Fruit fly (Drosophila melanogaster) whole organism, prepupa: Measurements from ENCODE around the gene CG11069.

ENCODE experiments used
- Blimp-1 ChIP-seq: fragments of 200-800 bp; sonication (Bioruptor generic); optimal IDR thresholded peaks from 3 replicates; lab custom pipeline; 2017; ENCODE audit warnings: missing biosample characterization, missing genetic modification characterization, mild to moderate bottlenecking, moderate library complexity, missing genetic modification reagents
- CG10631 ChIP-seq: fragments of 200-800 bp; sonication (Bioruptor generic); optimal IDR thresholded peaks from 2 replicates; lab custom pipeline; 2016; ENCODE audit warnings: missing biosample characterization, missing genetic modification characterization
- CG15336 ChIP-seq: fragments of 200-800 bp; sonication (Bioruptor generic); IDR thresholded peaks from 2 replicates; pipeline ENCODE4 v1.3.6; 2022; ENCODE audit warnings: missing biosample characterization, missing genetic modification characterization
- CG1621 ChIP-seq: fragments of 200-800 bp; sonication (Bioruptor generic); optimal IDR thresholded peaks from 3 replicates; lab custom pipeline; 2018; ENCODE audit warnings: missing biosample characterization, mild to moderate bottlenecking, missing genetic modification characterization
- CG3032 ChIP-seq: fragments of 200-800 bp; optimal IDR thresholded peaks from 2 replicates; lab custom pipeline; 2019; ENCODE audit warnings: missing biosample characterization, mild to moderate bottlenecking, missing genetic modification characterization, moderate library complexity
- CG31627 ChIP-seq: fragments of 200-800 bp; sonication (Bioruptor generic); optimal IDR thresholded peaks from 3 replicates; lab custom pipeline; 2016; ENCODE audit warnings: missing biosample characterization, missing genetic modification characterization
- CG32006 ChIP-seq: fragments of 200-800 bp; sonication (Bioruptor generic); optimal IDR thresholded peaks from 3 replicates; lab custom pipeline; 2017; ENCODE audit warnings: missing biosample characterization, mild to moderate bottlenecking, missing genetic modification characterization
- CG34406 ChIP-seq: fragments of 200-800 bp; sonication (Bioruptor generic); optimal IDR thresholded peaks from 3 replicates; lab custom pipeline; 2016; ENCODE audit warnings: missing biosample characterization, missing genetic modification characterization
- CG3919 ChIP-seq: fragments of 200-800 bp; sonication (Bioruptor generic); optimal IDR thresholded peaks from 3 replicates; lab custom pipeline; 2016; ENCODE audit warnings: missing biosample characterization, missing genetic modification characterization
- CG6276 ChIP-seq: fragments of 200-800 bp; sonication (Bioruptor generic); optimal IDR thresholded peaks from 2 replicates; lab custom pipeline; 2017; ENCODE audit warnings: missing biosample characterization, mild to moderate bottlenecking, missing genetic modification characterization
- CG6808 ChIP-seq: fragments of 200-800 bp; sonication (Bioruptor generic); optimal IDR thresholded peaks from 3 replicates; lab custom pipeline; 2017; ENCODE audit warnings: missing biosample characterization, missing genetic modification characterization, mild to moderate bottlenecking, moderate library complexity, missing genetic modification reagents
- CG8119 ChIP-seq: fragments of 200-800 bp; sonication (Bioruptor generic); IDR thresholded peaks from 3 replicates; pipeline ENCODE4 v1.3.6; 2022; ENCODE audit warnings: missing biosample characterization, missing genetic modification characterization
- Eip78C ChIP-seq: fragments of 200-800 bp; sonication (Bioruptor generic); peaks from one replicate; lab custom pipeline; 2016; ENCODE audit warnings: missing biosample characterization, missing genetic modification characterization
- Ets21C ChIP-seq: fragments of 200-800 bp; sonication (Bioruptor generic); optimal IDR thresholded peaks from 3 replicates; lab custom pipeline; 2016; ENCODE audit warnings: missing biosample characterization, missing genetic modification characterization
- Ets96B ChIP-seq: fragments of 200-800 bp; optimal IDR thresholded peaks from 2 replicates; lab custom pipeline; 2019; ENCODE audit warnings: missing biosample characterization, mild to moderate bottlenecking, missing genetic modification characterization, moderate library complexity
- Gug ChIP-seq: fragments of 200-800 bp; sonication (Bioruptor generic); IDR thresholded peaks from 2 replicates; pipeline ENCODE4 v1.3.6; 2022; ENCODE audit warnings: missing biosample characterization, missing genetic modification characterization
- Met ChIP-seq: fragments of 200-800 bp; sonication (Bioruptor generic); optimal IDR thresholded peaks from 3 replicates; lab custom pipeline; 2016; ENCODE audit warnings: missing biosample characterization, missing genetic modification characterization
- Sox102F ChIP-seq: fragments of 200-800 bp; sonication (Bioruptor generic); optimal IDR thresholded peaks from 2 replicates; lab custom pipeline; 2016; ENCODE audit warnings: missing biosample characterization, mild to moderate bottlenecking, missing genetic modification characterization
- achi ChIP-seq: fragments of 200-800 bp; sonication (Bioruptor generic); optimal IDR thresholded peaks from 3 replicates; lab custom pipeline; 2016; ENCODE audit warnings: missing biosample characterization, missing genetic modification characterization
- acj6 ChIP-seq: fragments of 200-800 bp; sonication (Bioruptor generic); optimal IDR thresholded peaks from 3 replicates; lab custom pipeline; 2016; ENCODE audit warnings: missing biosample characterization, missing genetic modification characterization
- cyc ChIP-seq: fragments of 200-800 bp; sonication (Bioruptor generic); optimal IDR thresholded peaks from 3 replicates; lab custom pipeline; 2016; ENCODE audit warnings: missing biosample characterization, missing genetic modification characterization
- dac ChIP-seq: fragments of 200-800 bp; sonication (Bioruptor generic); optimal IDR thresholded peaks from 2 replicates; lab custom pipeline; 2017; ENCODE audit warnings: missing biosample characterization, mild to moderate bottlenecking, missing genetic modification characterization
- eg ChIP-seq: fragments of 200-800 bp; sonication (Bioruptor generic); IDR thresholded peaks from 3 replicates; pipeline ENCODE4 v1.3.6; 2022; ENCODE audit warnings: missing biosample characterization, missing genetic modification characterization
- fkh ChIP-seq: fragments of 200-800 bp; sonication (Bioruptor generic); optimal IDR thresholded peaks from 3 replicates; lab custom pipeline; 2017; ENCODE audit warnings: missing biosample characterization, mild to moderate bottlenecking, missing genetic modification characterization, moderate library complexity
- net ChIP-seq: fragments of 200-800 bp; sonication (Bioruptor generic); optimal IDR thresholded peaks from 3 replicates; lab custom pipeline; 2016; ENCODE audit warnings: missing biosample characterization, missing genetic modification characterization
- pdm3 ChIP-seq: fragments of 200-800 bp; sonication (Bioruptor generic); optimal IDR thresholded peaks from 3 replicates; lab custom pipeline; 2016; ENCODE audit warnings: missing biosample characterization, missing genetic modification characterization
- spab ChIP-seq: fragments of 200-800 bp; sonication (Bioruptor generic); optimal IDR thresholded peaks from 2 replicates; lab custom pipeline; 2017; ENCODE audit warnings: missing biosample characterization, mild to moderate bottlenecking, missing genetic modification characterization, missing genetic modification reagents
- ss ChIP-seq, 2 experiments: fragments of 200-800 bp; sonication (Bioruptor generic); optimal IDR thresholded peaks; 2 replicates in 1 of 2; 3 replicates in 1 of 2; lab custom pipeline; 2017 to 2018; ENCODE audit warnings: mild to moderate bottlenecking in 2 of 2, missing biosample characterization in 2 of 2, missing genetic modification characterization in 2 of 2, moderate library complexity in 1 of 2
- svp ChIP-seq: fragments of 200-800 bp; sonication (Bioruptor generic); peaks from one replicate; lab custom pipeline; 2016; ENCODE audit warnings: missing biosample characterization, missing genetic modification characterization
- vri ChIP-seq: fragments of 200-800 bp; sonication (Bioruptor generic); optimal IDR thresholded peaks from 3 replicates; lab custom pipeline; 2016; ENCODE audit warnings: missing biosample characterization, mild to moderate bottlenecking, missing genetic modification characterization

The CG11069 gene

dm6 chr3R:24862065-24862464 lies 32.5 kb upstream of the CG11069 start, which contains the start of gene CG13640:
Gene CG13640, minus strand, starts transcription at chr3R:24862165.
- TF ChIP-seq CG32006 (GFP tag; lab: Kevin White, UChicago) (no peak), CG1621 (no peak), CG6276 (no peak), CG31627 (GFP tag; lab: Kevin White, UChicago) (no peak), dac (no peak)
- TF ChIP-seq, all 60 proteins: peak for 0

- TF ChIP-seq vri (GFP tag; lab: Kevin White, UChicago) = peak; percentile 48
- no peak for TF ChIP-seq net (GFP tag; lab: Kevin White, UChicago)
- TF ChIP-seq fkh = peak; percentile 31
- peak; percentile 50 for TF ChIP-seq svp (GFP tag; lab: Kevin White, UChicago)
- TF ChIP-seq pdm3 = no peak
Observed at dm6 chr3R:24862574-24863089, 31.9 kb upstream of the CG11069 start, which contains the start of gene CG7016. Gene CG7016, plus strand, starts transcription at chr3R:24862931.

dm6 chr3R:24863894-24864293 lies 30.6 kb upstream of the CG11069 start:
- no peak for TF ChIP-seq Sox102F (GFP tag; lab: Kevin White, UChicago)
- TF ChIP-seq cyc (GFP tag; lab: Kevin White, UChicago) = no peak
- TF ChIP-seq CG3919 (GFP tag; lab: Kevin White, UChicago) = no peak
- no peak for TF ChIP-seq Gug (GFP tag; lab: Robert Waterston, UW)
- no peak for TF ChIP-seq CG34406 (GFP tag; lab: Kevin White, UChicago)
- TF ChIP-seq spab (GFP tag; lab: Kevin White, UChicago) = no peak
- no peak for TF ChIP-seq Ets21C (GFP tag; lab: Kevin White, UChicago)
- TF ChIP-seq Met (GFP tag; lab: Kevin White, UChicago) = no peak
- TF ChIP-seq pdm3 = no peak
- no peak for TF ChIP-seq CG31627 (GFP tag; lab: Kevin White, UChicago)
- no peak for TF ChIP-seq CG8119

- 0 out of 3 replicates have a peak, but pooled peaks have one; percentile 29 for TF ChIP-seq eg (GFP tag; lab: Robert Waterston, UW)
- TF ChIP-seq Ets96B = peak; percentile 18
- no peak for TF ChIP-seq CG8119
- TF ChIP-seq dac = no peak
- TF ChIP-seq svp (GFP tag; lab: Kevin White, UChicago) = peak; percentile 65
- TF ChIP-seq CG3032 (tag; lab: Kevin White, UChicago) = no peak
- TF ChIP-seq Blimp-1 (GFP tag; lab: Kevin White, UChicago) = no peak
- TF ChIP-seq CG15336 (GFP tag; lab: Robert Waterston, UW) = peak; percentile 12; the same call in 1 of the 2 replicates
- no peak for TF ChIP-seq net (GFP tag; lab: Kevin White, UChicago)
- TF ChIP-seq Eip78C (GFP tag; lab: Kevin White, UChicago) = peak; percentile 57
- TF ChIP-seq acj6 (GFP tag; lab: Kevin White, UChicago) = no peak
- TF ChIP-seq Met (GFP tag; lab: Kevin White, UChicago) = no peak
Observed at dm6 chr3R:24864719-24865400, 29.7 kb upstream of the CG11069 start, which contains the start of the genes Srg1 and Elal. Gene Srg1, minus strand, starts transcription at chr3R:24864732. Gene Elal, plus strand, starts transcription at chr3R:24865350.

- TF ChIP-seq acj6 (GFP tag; lab: Kevin White, UChicago) (no peak), CG6808 (GFP tag; lab: Kevin White, UChicago) (no peak)
Observed at dm6 chr3R:24866976-24867375, 27.6 kb upstream of the CG11069 start.

dm6 chr3R:24867956-24868355 lies 26.6 kb upstream of the CG11069 start:
- TF ChIP-seq achi (no peak), ss (GFP tag; optimal IDR thresholded peaks at IDR 0.05; lab: Kevin White, UChicago) (no peak), svp (GFP tag; lab: Kevin White, UChicago) (no peak), CG6276 (no peak), CG10631 (GFP tag; lab: Kevin White, UChicago) (no peak)
